Fruit fly (Drosophila melanogaster): ENCODE results near the gene CG13299.

CG13299 gene

DNA sequence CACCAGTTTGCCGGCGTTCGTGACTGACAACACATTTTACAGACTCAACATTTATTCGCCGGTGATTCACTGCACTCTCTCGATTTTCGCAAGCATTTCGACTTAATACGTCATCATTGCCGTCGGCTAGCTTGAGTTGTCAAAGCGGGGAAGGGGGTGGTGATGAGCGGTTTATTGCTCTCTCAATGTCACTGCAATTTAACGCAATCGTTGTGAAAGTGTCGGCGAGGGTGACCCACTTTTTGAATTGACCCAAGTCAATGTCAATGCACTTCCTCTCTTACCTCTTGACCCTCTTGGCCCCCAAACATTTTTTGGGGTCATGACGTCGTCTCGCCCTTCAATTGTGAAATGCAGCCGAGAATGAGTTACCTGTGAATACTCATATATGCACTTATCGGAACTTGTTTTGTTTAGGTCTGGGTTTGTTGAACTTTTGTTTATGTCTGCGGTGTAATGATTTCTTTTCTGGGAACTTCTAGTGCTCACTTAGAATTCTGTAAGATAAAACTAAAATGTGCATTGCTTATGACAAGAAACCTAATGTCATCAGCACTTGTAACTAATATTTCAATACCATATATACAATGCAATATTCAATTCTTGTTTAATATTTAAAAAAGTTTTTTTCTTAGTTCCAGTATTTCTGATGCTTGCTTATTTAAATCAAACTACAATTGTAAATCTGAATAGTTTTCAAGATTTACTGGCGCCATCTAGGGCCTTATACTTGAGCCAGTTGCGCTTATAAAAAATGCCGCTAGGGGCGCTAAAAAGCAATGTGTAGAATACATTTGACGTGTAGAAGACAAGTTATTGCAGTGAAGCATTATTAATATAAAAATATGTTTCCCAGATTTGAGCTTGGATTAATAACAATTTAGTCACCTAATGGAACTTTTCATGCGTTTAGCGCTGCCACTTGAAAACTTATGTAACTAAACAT lies 32.0 kb upstream of the CG13299 start:
- no peak for TF ChIP-seq CG14711 (tag; optimal IDR thresholded peaks at IDR 0.05)
- TF ChIP-seq CG11617 (GFP tag; optimal IDR thresholded peaks at IDR 0.05): no peak
- no peak for TF ChIP-seq cic (GFP tag; optimal IDR thresholded peaks at IDR 0.05)
- TF ChIP-seq CG7045 (GFP tag; optimal IDR thresholded peaks at IDR 0.05): no peak
- no peak for TF ChIP-seq CG33017 (tag; optimal IDR thresholded peaks at IDR 0.05)
- peak; percentile 39 for TF ChIP-seq toe (GFP tag; optimal IDR thresholded peaks at IDR 0.05)
- TF ChIP-seq cnc (optimal IDR thresholded peaks at IDR 0.05): no peak
- peak; percentile 87 for TF ChIP-seq kay (GFP tag; ENCODE audit: borderline replicate concordance)
- TF ChIP-seq tj (GFP tag; optimal IDR thresholded peaks at IDR 0.05): peak; percentile 32
- no peak for TF ChIP-seq CG7101 (tag; optimal IDR thresholded peaks at IDR 0.05)
- TF ChIP-seq ovo (GFP tag; optimal IDR thresholded peaks at IDR 0.05): no peak
- TF ChIP-seq Clk (GFP tag; optimal IDR thresholded peaks at IDR 0.05): no peak
- TF ChIP-seq bab1 (GFP tag; optimal IDR thresholded peaks at IDR 0.05): no peak
- no peak for TF ChIP-seq CG12768 (GFP tag; optimal IDR thresholded peaks at IDR 0.05)
- peak; percentile 5 for TF ChIP-seq Hr96 (GFP tag; optimal IDR thresholded peaks at IDR 0.05)
- TF ChIP-seq CG1620 (GFP tag; optimal IDR thresholded peaks at IDR 0.05): peak; percentile 47
- TF ChIP-seq CG5204 (GFP tag; optimal IDR thresholded peaks at IDR 0.05): peak; percentile 29

DNA sequence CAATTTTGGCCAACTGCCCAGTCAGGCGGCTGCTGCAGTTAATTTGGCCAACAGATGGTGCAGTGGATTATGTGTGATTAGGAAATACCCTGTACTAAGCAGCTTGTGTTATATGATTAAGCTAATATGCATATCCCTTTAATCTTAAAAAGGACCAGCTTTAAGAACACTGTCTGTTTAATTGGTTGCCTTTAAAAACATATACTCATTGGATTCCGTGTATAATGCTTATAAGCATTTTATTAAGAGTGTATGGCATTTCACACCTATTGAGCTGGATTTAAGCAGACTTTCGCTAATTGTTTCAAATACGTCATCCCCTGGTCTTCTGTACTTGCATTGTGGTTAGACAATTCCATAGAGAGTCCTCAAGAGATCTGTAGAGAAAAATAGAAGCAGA lies 31.3 kb upstream of the CG13299 start:
- TF ChIP-seq Clk (GFP tag; optimal IDR thresholded peaks at IDR 0.05) (no peak), pad (GFP tag; optimal IDR thresholded peaks at IDR 0.05) (no peak), CG5204 (GFP tag; optimal IDR thresholded peaks at IDR 0.05) (no peak), cnc (optimal IDR thresholded peaks at IDR 0.05) (no peak), Hr96 (GFP tag; optimal IDR thresholded peaks at IDR 0.05) (no peak), CG11617 (GFP tag; optimal IDR thresholded peaks at IDR 0.05) (no peak), kay (GFP tag; ENCODE audit: borderline replicate concordance) (no peak), CG33017 (tag; optimal IDR thresholded peaks at IDR 0.05) (no peak), Mnt (GFP tag; optimal IDR thresholded peaks at IDR 0.05) (no peak), CG12768 (GFP tag; optimal IDR thresholded peaks at IDR 0.05) (no peak)

DNA sequence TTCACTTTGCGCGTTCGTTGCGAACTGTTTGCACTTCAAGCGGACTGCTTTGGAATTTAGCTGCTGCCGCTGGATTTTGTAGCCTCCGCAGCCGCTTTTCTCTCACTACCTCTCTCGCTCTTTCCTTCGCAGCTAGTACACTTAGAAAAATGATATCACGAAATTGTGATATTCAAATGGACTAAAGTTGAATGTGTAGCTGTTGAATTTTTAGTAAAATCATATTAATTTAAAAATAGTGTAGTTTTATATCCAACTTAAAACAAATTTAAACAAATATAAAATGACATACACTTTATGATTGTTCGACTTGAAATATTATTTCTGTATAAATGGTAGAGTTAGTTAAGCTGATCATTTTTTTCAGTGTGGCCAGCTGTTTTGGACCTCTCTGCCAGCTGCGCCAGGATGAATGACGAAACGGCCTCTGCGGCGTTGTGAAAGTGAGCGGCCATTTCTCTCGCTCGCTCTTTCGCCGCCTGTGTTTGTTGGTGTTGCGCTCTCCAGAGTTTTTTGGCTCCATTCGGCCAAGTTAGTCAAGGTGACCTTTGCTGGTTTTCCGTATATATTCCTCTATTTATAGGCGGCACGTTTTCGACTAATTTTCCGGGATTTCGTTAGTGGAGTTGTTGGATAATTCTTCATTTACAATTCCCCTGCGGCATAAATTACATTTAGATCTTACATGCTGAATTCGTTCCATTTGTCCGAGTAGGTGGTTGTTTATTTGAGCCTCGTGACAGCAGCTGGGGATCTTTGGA lies 30.7 kb upstream of the CG13299 start, which contains the start of gene Ldh:
Ldh (minus strand) TSS at position 51 of the 761 bp plus-strand sequence.
- peak; percentile 10 for TF ChIP-seq ovo (GFP tag; optimal IDR thresholded peaks at IDR 0.05)
- TF ChIP-seq pad (GFP tag; optimal IDR thresholded peaks at IDR 0.05): peak; percentile 45
- TF ChIP-seq toe (GFP tag; optimal IDR thresholded peaks at IDR 0.05): peak; percentile 58
- peak; percentile 78 for TF ChIP-seq CG5204 (GFP tag; optimal IDR thresholded peaks at IDR 0.05)
- no peak for TF ChIP-seq CG1620 (GFP tag; optimal IDR thresholded peaks at IDR 0.05)
- peak; percentile 88 for TF ChIP-seq CG7101 (tag; optimal IDR thresholded peaks at IDR 0.05)
- TF ChIP-seq kay (GFP tag; ENCODE audit: borderline replicate concordance): no peak
- peak; percentile 78 for TF ChIP-seq CG12768 (GFP tag; optimal IDR thresholded peaks at IDR 0.05)
- peak; percentile 10 for TF ChIP-seq cic (GFP tag; optimal IDR thresholded peaks at IDR 0.05)
- TF ChIP-seq CG33017 (tag; optimal IDR thresholded peaks at IDR 0.05): peak; percentile 91
- peak; percentile 79 for TF ChIP-seq CG14711 (tag; optimal IDR thresholded peaks at IDR 0.05)
- TF ChIP-seq bab1 (GFP tag; optimal IDR thresholded peaks at IDR 0.05): peak; percentile 71
- peak; percentile 61 for TF ChIP-seq tj (GFP tag; optimal IDR thresholded peaks at IDR 0.05)
- TF ChIP-seq CG7045 (GFP tag; optimal IDR thresholded peaks at IDR 0.05): peak; percentile 84
- TF ChIP-seq Hr96 (GFP tag; optimal IDR thresholded peaks at IDR 0.05): peak; percentile 40
- TF ChIP-seq Crg-1 (GFP tag; optimal IDR thresholded peaks at IDR 0.05): peak; percentile 49
- peak; percentile 90 for TF ChIP-seq CG11617 (GFP tag; optimal IDR thresholded peaks at IDR 0.05)
- peak; percentile 51 for TF ChIP-seq Clk (GFP tag; optimal IDR thresholded peaks at IDR 0.05)
- TF ChIP-seq Mnt (GFP tag; optimal IDR thresholded peaks at IDR 0.05): peak; percentile 41
- no peak for TF ChIP-seq cnc (optimal IDR thresholded peaks at IDR 0.05)

DNA sequence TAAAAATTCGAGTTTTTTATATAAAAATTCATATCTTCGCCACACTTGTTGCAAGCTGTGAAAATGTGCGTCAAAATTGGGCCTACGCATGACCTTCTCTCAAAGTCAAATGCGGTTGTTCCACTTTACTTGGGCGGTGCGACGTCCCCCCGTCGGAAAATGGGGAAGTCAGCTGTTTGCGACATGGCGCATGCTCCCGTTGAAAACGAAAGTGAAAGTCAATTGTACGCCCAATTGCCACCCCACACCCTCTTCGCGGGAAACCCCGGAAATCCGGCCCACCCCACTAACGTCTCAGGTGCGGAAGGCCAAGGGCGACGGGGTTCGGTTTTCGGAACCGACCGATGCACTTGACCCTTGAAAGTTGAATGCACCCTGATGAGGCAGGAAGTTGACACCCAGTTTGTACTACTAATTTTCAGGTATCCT lies 29.9 kb upstream of the CG13299 start:
- TF ChIP-seq cic (GFP tag; optimal IDR thresholded peaks at IDR 0.05) (no peak), CG5204 (GFP tag; optimal IDR thresholded peaks at IDR 0.05) (no peak), CG7045 (GFP tag; optimal IDR thresholded peaks at IDR 0.05) (no peak), pad (GFP tag; optimal IDR thresholded peaks at IDR 0.05) (no peak), Crg-1 (GFP tag; optimal IDR thresholded peaks at IDR 0.05) (no peak), Hr96 (GFP tag; optimal IDR thresholded peaks at IDR 0.05) (no peak), CG11617 (GFP tag; optimal IDR thresholded peaks at IDR 0.05) (no peak), Mnt (GFP tag; optimal IDR thresholded peaks at IDR 0.05) (no peak), ovo (GFP tag; optimal IDR thresholded peaks at IDR 0.05) (no peak), cnc (optimal IDR thresholded peaks at IDR 0.05) (no peak), bab1 (GFP tag; optimal IDR thresholded peaks at IDR 0.05) (no peak), kay (GFP tag; ENCODE audit: borderline replicate concordance) (no peak), CG1620 (GFP tag; optimal IDR thresholded peaks at IDR 0.05) (no peak), CG33017 (tag; optimal IDR thresholded peaks at IDR 0.05) (no peak), CG14711 (tag; optimal IDR thresholded peaks at IDR 0.05) (no peak), CG7101 (tag; optimal IDR thresholded peaks at IDR 0.05) (no peak), toe (GFP tag; optimal IDR thresholded peaks at IDR 0.05) (no peak), CG12768 (GFP tag; optimal IDR thresholded peaks at IDR 0.05) (no peak)

DNA sequence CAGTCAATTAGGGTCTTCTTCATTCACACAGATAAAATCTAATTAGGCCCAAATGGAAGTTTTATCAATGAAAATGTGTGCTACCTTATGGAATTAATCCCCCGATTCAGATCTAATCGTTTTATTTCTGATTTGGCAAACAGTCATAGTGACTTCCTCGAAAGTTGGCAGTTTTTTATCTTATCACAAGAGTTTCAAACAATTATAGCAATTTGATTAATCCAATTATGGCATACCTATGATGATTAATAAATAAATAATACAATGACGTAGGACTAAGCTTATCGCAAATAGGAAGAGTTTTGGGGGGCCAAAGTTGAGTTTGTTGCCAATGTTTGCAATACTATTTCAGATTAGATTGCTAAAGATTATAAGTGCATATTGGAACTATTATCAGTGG lies 29.1 kb upstream of the CG13299 start:
- TF ChIP-seq cic (GFP tag; optimal IDR thresholded peaks at IDR 0.05): peak; percentile 19
- TF ChIP-seq CG12768 (GFP tag; optimal IDR thresholded peaks at IDR 0.05): no peak
- no peak for TF ChIP-seq Clk (GFP tag; optimal IDR thresholded peaks at IDR 0.05)
- TF ChIP-seq CG5204 (GFP tag; optimal IDR thresholded peaks at IDR 0.05): no peak
- TF ChIP-seq bab1 (GFP tag; optimal IDR thresholded peaks at IDR 0.05): no peak
- peak; percentile 48 for TF ChIP-seq kay (GFP tag; ENCODE audit: borderline replicate concordance)
